Fruit fly (Drosophila melanogaster): ENCODE data around the gene CG7829.

CG7829 gene

DNA sequence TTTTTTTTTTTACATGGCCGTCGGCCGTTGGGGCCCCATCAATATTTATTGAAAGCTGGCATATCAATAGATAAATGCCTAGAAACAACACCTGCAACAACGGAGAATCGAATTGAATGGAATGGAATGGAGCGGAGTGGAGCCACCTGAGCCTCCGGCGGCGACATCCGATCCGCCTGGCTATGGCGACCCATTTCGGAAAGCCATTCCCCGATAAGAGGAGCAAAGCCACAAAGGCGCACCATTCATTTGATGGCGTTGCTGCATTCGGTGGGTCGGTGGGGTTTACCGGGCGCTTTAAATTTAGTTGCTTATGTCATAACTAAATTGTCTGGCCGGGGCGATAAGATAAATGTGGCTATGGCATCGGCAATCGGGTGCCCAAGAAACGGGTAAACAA lies 35.7 kb downstream of the CG7829 start (continued):
- TF ChIP-seq GATAe (GFP tag; conservative IDR thresholded peaks at IDR 0.05) = peak; percentile 20
- TF ChIP-seq CG7372 (GFP tag; IDR thresholded peaks at IDR 0.05) = no peak

DNA sequence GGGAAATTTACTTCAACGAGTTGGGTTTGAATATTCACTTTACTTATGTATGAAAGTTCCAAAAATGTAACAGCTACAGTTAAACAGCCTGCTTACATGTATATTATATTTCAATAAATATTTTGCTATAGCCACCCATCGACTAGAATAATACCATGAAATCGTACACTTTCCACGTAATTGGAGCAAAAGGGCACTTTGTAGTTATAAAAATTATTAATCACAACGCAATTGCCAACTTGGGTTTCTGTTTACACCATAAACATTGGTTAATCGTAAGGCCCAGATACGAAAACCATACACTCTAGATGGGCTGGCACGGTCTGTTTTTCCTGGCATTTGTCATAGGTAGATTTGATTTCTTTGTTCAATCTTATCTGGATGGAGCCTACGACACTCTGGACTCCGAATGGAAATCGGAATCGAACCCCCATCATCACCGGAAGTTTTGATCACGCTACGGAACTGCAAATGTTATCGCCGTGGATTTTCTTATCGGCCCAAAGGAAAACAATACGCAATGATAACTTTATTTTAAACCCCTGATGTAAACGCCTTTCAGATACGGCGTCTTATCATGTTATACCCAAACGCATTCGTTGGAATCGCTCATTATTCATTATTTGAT lies 37.0 kb downstream of the CG7829 start, which contains the start of gene fig:
TSS of gene fig (minus strand) at position 51 of the 628 bp plus-strand sequence.
- no peak for TF ChIP-seq Usf (GFP tag; optimal IDR thresholded peaks at IDR 0.05)
- no peak for TF ChIP-seq Antp (GFP tag; optimal IDR thresholded peaks at IDR 0.05)
- no peak for TF ChIP-seq tna (GFP tag; IDR thresholded peaks at IDR 0.05; ENCODE audit: partially characterized antibody)
- TF ChIP-seq dmrt99B (tag; optimal IDR thresholded peaks at IDR 0.05) = no peak
- peak; percentile 4 for TF ChIP-seq Hmr (GFP tag; optimal IDR thresholded peaks at IDR 0.05)
- no peak for TF ChIP-seq CG16815 (GFP tag; optimal IDR thresholded peaks at IDR 0.05)
- TF ChIP-seq CG6813 (GFP tag; optimal IDR thresholded peaks at IDR 0.05) = no peak
- TF ChIP-seq crc (GFP tag; optimal IDR thresholded peaks at IDR 0.05) = no peak
- no peak for TF ChIP-seq Awh (GFP tag; IDR thresholded peaks at IDR 0.05)
- TF ChIP-seq sd (tag; optimal IDR thresholded peaks at IDR 0.05) = peak; percentile 18
- TF ChIP-seq Ravus (GFP tag; IDR thresholded peaks at IDR 0.05) = no peak
- TF ChIP-seq Pdp1 (GFP tag; optimal IDR thresholded peaks at IDR 0.05) = peak in 1 of 2 experiments; percentile 42
- TF ChIP-seq chinmo (GFP tag; IDR thresholded peaks at IDR 0.05; ENCODE audit: partially characterized antibody) = 0 out of 4 replicates have a peak, but pooled peaks have one; percentile 9
- TF ChIP-seq CG31365 (tag; optimal IDR thresholded peaks at IDR 0.05) = no peak
- peak; percentile 35 for TF ChIP-seq lab (GFP tag; optimal IDR thresholded peaks at IDR 0.05)
- TF ChIP-seq pnt (GFP tag; optimal IDR thresholded peaks at IDR 0.05) = no peak
- no peak for TF ChIP-seq trh (GFP tag; optimal IDR thresholded peaks at IDR 0.05)
- peak; percentile 66 for TF ChIP-seq CG34376 (GFP tag; optimal IDR thresholded peaks at IDR 0.05)
- TF ChIP-seq CG11247 (GFP tag; IDR thresholded peaks at IDR 0.05) = no peak
- TF ChIP-seq rib (GFP tag; IDR thresholded peaks at IDR 0.05) = no peak
- TF ChIP-seq cwo (GFP tag; optimal IDR thresholded peaks at IDR 0.05) = peak; percentile 26
- no peak for TF ChIP-seq shn (GFP tag; optimal IDR thresholded peaks at IDR 0.05)
- TF ChIP-seq exex (tag; optimal IDR thresholded peaks at IDR 0.05) = peak; percentile 78
- TF ChIP-seq CG6254 (GFP tag; optimal IDR thresholded peaks at IDR 0.05) = no peak
- TF ChIP-seq mirr (GFP tag; optimal IDR thresholded peaks at IDR 0.05) = peak; percentile 64
- TF ChIP-seq HmgZ (tag; optimal IDR thresholded peaks at IDR 0.05) = peak; percentile 4
- no peak for TF ChIP-seq CG11398 (GFP tag; optimal IDR thresholded peaks at IDR 0.05)
- TF ChIP-seq abd-A (tag; optimal IDR thresholded peaks at IDR 0.05) = no peak
- TF ChIP-seq CG12769 (tag; optimal IDR thresholded peaks at IDR 0.05) = peak; percentile 46
- TF ChIP-seq CG9817 (tag; optimal IDR thresholded peaks at IDR 0.05) = no peak
- peak; percentile 86 for TF ChIP-seq sug (tag; optimal IDR thresholded peaks at IDR 0.05)
- TF ChIP-seq Med (GFP tag) = peak; percentile 13
- no peak for TF ChIP-seq E2f2 (GFP tag; IDR thresholded peaks at IDR 0.05)
- no peak for TF ChIP-seq gsb-n (tag; optimal IDR thresholded peaks at IDR 0.05)
- TF ChIP-seq Sry-β (GFP tag; optimal IDR thresholded peaks at IDR 0.05) = no peak
- TF ChIP-seq sens-2 (GFP tag; IDR thresholded peaks at IDR 0.05) = 0 out of 2 replicates have a peak, but pooled peaks have one; percentile 6
- no peak for TF ChIP-seq CG16813 (GFP tag; IDR thresholded peaks at IDR 0.05; ENCODE audit: partially characterized antibody)
- TF ChIP-seq z (GFP tag; IDR thresholded peaks at IDR 0.05) = 0 out of 3 replicates have a peak, but pooled peaks have one; percentile 22
- peak; percentile 19 for TF ChIP-seq CG10543 (GFP tag; optimal IDR thresholded peaks at IDR 0.05)
- no peak for TF ChIP-seq CG12659 (GFP tag; optimal IDR thresholded peaks at IDR 0.05)
- peak; percentile 9 for TF ChIP-seq CG18599 (GFP tag; optimal IDR thresholded peaks at IDR 0.05)
- TF ChIP-seq grn (GFP tag; optimal IDR thresholded peaks at IDR 0.05) = peak; percentile 86
- TF ChIP-seq aop (GFP tag; IDR thresholded peaks at IDR 0.05) = 0 out of 2 replicates have a peak, but pooled peaks have one; percentile 27
- no peak for TF ChIP-seq ken (GFP tag; IDR thresholded peaks at IDR 0.05)
- no peak for TF ChIP-seq CG30020 (tag; optimal IDR thresholded peaks at IDR 0.05)

Data from whole organism, embryonic.